Fruit fly (Drosophila melanogaster): ENCODE measurements around the gene CG15386.
A peak's percentile ranks its signal among the peaks of the same experiment; 100 is the strongest.

CG15386 gene

DNA sequence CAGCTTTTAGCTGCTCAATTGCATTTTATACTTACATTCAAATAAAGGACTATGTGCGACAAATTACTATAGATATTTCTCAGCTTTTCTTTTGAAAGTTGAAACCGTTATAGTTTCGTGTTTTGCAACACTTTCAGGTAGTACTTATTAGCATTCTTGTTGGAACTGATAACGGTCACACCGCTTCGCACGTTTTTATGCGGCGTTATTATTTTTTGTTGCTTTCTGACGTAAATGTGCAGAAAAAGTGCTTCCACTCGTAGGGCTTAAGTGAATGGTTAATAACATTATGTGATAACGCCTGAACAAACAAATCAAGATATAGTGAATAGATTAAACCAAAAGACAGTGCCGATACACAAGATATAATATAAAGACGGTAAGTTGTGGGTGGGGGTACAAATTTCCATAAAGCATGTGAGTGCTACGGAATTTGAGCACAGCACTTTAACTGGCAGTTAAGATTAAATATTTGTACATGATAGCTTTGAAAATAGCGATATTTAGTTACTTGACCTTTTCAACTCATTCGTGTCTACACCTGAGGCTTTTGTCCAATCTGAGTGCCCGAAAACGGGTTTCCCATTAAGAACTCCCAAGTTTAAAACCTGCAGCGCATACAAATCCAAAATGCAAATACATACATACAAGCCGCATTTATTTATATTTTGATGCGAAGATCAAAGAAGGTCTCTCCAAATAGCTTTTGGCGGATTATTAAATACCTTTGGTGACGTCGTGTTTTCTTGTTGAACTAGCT is 3.7 kb upstream of the CG15386 start, which contains the start of gene papi (continued):
- TF ChIP-seq CG34376 (GFP tag; optimal IDR thresholded peaks at IDR 0.05) (peak; percentile 44), slbo (GFP tag; IDR thresholded peaks at IDR 0.05) (no peak), ewg (GFP tag; optimal IDR thresholded peaks at IDR 0.05) (no peak), CG17361 (GFP tag; IDR thresholded peaks at IDR 0.05) (no peak), Med (GFP tag) (peak; percentile 36), MTF-1 (GFP tag; optimal IDR thresholded peaks at IDR 0.05; ENCODE audit: borderline replicate concordance) (no peak), CG8944 (GFP tag; optimal IDR thresholded peaks at IDR 0.05) (no peak), CG14050 (GFP tag; IDR thresholded peaks at IDR 0.05) (no peak), CG4854 (GFP tag; optimal IDR thresholded peaks at IDR 0.05) (no peak), tna (GFP tag; IDR thresholded peaks at IDR 0.05; ENCODE audit: partially characterized antibody) (no peak), CG15479 (GFP tag; optimal IDR thresholded peaks at IDR 0.05) (no peak), nmo (GFP tag; optimal IDR thresholded peaks at IDR 0.05) (no peak), knrl (GFP tag; IDR thresholded peaks at IDR 0.05; ENCODE audit: partially characterized antibody) (no peak; the same call in 2 of the 3 replicates), CG34224 (GFP tag; IDR thresholded peaks at IDR 0.05; ENCODE audit: partially characterized antibody) (no peak), crol (GFP tag; IDR thresholded peaks at IDR 0.05) (no peak), Awh (GFP tag; IDR thresholded peaks at IDR 0.05) (no peak), CG18011 (GFP tag; optimal IDR thresholded peaks at IDR 0.05) (no peak), wdn (GFP tag; IDR thresholded peaks at IDR 0.05) (no peak), en (GFP tag; optimal IDR thresholded peaks at IDR 0.05) (no peak), grau (tag; optimal IDR thresholded peaks at IDR 0.05) (peak; percentile 3), CG6689 (GFP tag; IDR thresholded peaks at IDR 0.05) (no peak), gce (GFP tag; IDR thresholded peaks at IDR 0.05) (no peak), schlank (tag; optimal IDR thresholded peaks at IDR 0.05) (no peak), Rx (GFP tag; IDR thresholded peaks at IDR 0.05) (no peak), dm (GFP tag; optimal IDR thresholded peaks at IDR 0.05) (peak; percentile 67), dpn (GFP tag; optimal IDR thresholded peaks at IDR 0.05) (no peak), CG16815 (GFP tag; optimal IDR thresholded peaks at IDR 0.05) (no peak), CG12219 (GFP tag; optimal IDR thresholded peaks at IDR 0.05) (no peak), Dek (tag; optimal IDR thresholded peaks at IDR 0.05) (no peak), CG2875 (GFP tag; optimal IDR thresholded peaks at IDR 0.05) (no peak), CG15601 (tag; optimal IDR thresholded peaks at IDR 0.05) (no peak), Gug (GFP tag; IDR thresholded peaks at IDR 0.05) (no peak), Asciz (GFP tag; optimal IDR thresholded peaks at IDR 0.05) (no peak), CG6272 (GFP tag; IDR thresholded peaks at IDR 0.05) (no peak), run (tag; optimal IDR thresholded peaks at IDR 0.05) (no peak), Taf1 (GFP tag; IDR thresholded peaks at IDR 0.05) (no peak), D (optimal IDR thresholded peaks at IDR 0.05) (no peak), D (GFP tag; optimal IDR thresholded peaks at IDR 0.05) (no peak), fd64A (GFP tag; optimal IDR thresholded peaks at IDR 0.05) (no peak), Hmx (GFP tag; optimal IDR thresholded peaks at IDR 0.05) (no peak), row (GFP tag; IDR thresholded peaks at IDR 0.05) (no peak), yki (optimal IDR thresholded peaks at IDR 0.05) (no peak), CG1603 (tag; optimal IDR thresholded peaks at IDR 0.05) (peak; percentile 34), CG7271 (tag; optimal IDR thresholded peaks at IDR 0.05) (no peak), CG9797 (GFP tag; optimal IDR thresholded peaks at IDR 0.05) (peak; percentile 70), CG15269 (tag; optimal IDR thresholded peaks at IDR 0.05) (no peak), Doc2 (GFP tag; IDR thresholded peaks at IDR 0.05) (no peak), Lpt (GFP tag; optimal IDR thresholded peaks at IDR 0.05) (no peak), Atf-2 (GFP tag; optimal IDR thresholded peaks at IDR 0.05) (no peak), CG17328 (GFP tag; IDR thresholded peaks at IDR 0.05) (no peak)

All from whole organism, embryonic.